Worm (Caenorhabditis elegans): ENCODE results near the gene pqn-96.

pqn-96 gene

ce11 chrIII:8446940-8447403, 7.8 kb upstream of the pqn-96 start, which contains the start of gene rpn-3 (continued):
- TF ChIP-seq egl-5 (tag; optimal IDR thresholded peaks at IDR 0.05) (peak; percentile 80), nhr-28 (tag; optimal IDR thresholded peaks at IDR 0.05) (peak; percentile 47), tbx-2 (tag; optimal IDR thresholded peaks at IDR 0.05) (peak; percentile 82), nhr-43 (tag; optimal IDR thresholded peaks at IDR 0.05; ENCODE audit: poor library complexity, severe bottlenecking) (peak; percentile 94), aly-2 (tag; optimal IDR thresholded peaks at IDR 0.05) (no peak), nhr-23 (tag; optimal IDR thresholded peaks at IDR 0.05) (peak; percentile 98), unc-39 (tag; optimal IDR thresholded peaks at IDR 0.05) (no peak), elt-3 (tag; optimal IDR thresholded peaks at IDR 0.05) (peak in 1 of 3 experiments; percentile 19), eor-1 (tag; optimal IDR thresholded peaks at IDR 0.05) (peak in 1 of 2 experiments; percentile 89), unc-62 (GFP tag; optimal IDR thresholded peaks at IDR 0.05) (no peak), sea-2 (GFP tag; optimal IDR thresholded peaks at IDR 0.05) (peak; percentile 98), lin-15B (tag; optimal IDR thresholded peaks at IDR 0.05) (peak; percentile 99), ceh-9 (tag; optimal IDR thresholded peaks at IDR 0.05) (no peak), skn-1 (tag; optimal IDR thresholded peaks at IDR 0.05) (peak; percentile 100), nhr-237 (tag; optimal IDR thresholded peaks at IDR 0.05) (no peak), daf-12 (tag; optimal IDR thresholded peaks at IDR 0.05) (no peak), nhr-67 (tag; optimal IDR thresholded peaks at IDR 0.05) (no peak)

- TF ChIP-seq nhr-43 (tag; optimal IDR thresholded peaks at IDR 0.05; ENCODE audit: poor library complexity, severe bottlenecking) (no peak), nhr-67 (tag; optimal IDR thresholded peaks at IDR 0.05) (no peak), nhr-28 (tag; optimal IDR thresholded peaks at IDR 0.05) (no peak), egl-27 (tag; optimal IDR thresholded peaks at IDR 0.05) (no peak), pha-4 (tag; optimal IDR thresholded peaks at IDR 0.05) (no peak), ZK546.5 (tag; optimal IDR thresholded peaks at IDR 0.05) (no peak)
Measured at ce11 chrIII:8446534-8446933, 7.3 kb upstream of the pqn-96 start, which contains the start of gene hsp-110. hsp-110 (minus strand) TSS chrIII:8446909.

ce11 chrIII:8446061-8446460, 6.8 kb upstream of the pqn-96 start:
- no peak for TF ChIP-seq elt-2 (tag; optimal IDR thresholded peaks at IDR 0.05)
- no peak for TF ChIP-seq R02D3.7 (tag; optimal IDR thresholded peaks at IDR 0.05)
- peak; percentile 16 for TF ChIP-seq pha-4 (tag; optimal IDR thresholded peaks at IDR 0.05)
- TF ChIP-seq fkh-10 (GFP tag; optimal IDR thresholded peaks at IDR 0.05) = no peak
- TF ChIP-seq ama-1 (optimal IDR thresholded peaks at IDR 0.05) = peak; percentile 81
- no peak for TF ChIP-seq pqm-1 (tag; optimal IDR thresholded peaks at IDR 0.05)
- TF ChIP-seq lin-15B (tag; optimal IDR thresholded peaks at IDR 0.05) = no peak
- no peak for TF ChIP-seq ceh-82 (tag; optimal IDR thresholded peaks at IDR 0.05)
- no peak for TF ChIP-seq nhr-12 (tag; optimal IDR thresholded peaks at IDR 0.05)
- no peak for TF ChIP-seq ztf-11 (tag; optimal IDR thresholded peaks at IDR 0.05)
- TF ChIP-seq daf-12 (tag; optimal IDR thresholded peaks at IDR 0.05) = no peak
- no peak for TF ChIP-seq nhr-76 (tag; optimal IDR thresholded peaks at IDR 0.05)
- TF ChIP-seq ceh-28 (tag; optimal IDR thresholded peaks at IDR 0.05) = no peak
- no peak for TF ChIP-seq sea-2 (GFP tag; optimal IDR thresholded peaks at IDR 0.05)
- no peak for TF ChIP-seq mml-1 (tag; optimal IDR thresholded peaks at IDR 0.05)

- no peak for TF ChIP-seq nhr-43 (tag; optimal IDR thresholded peaks at IDR 0.05; ENCODE audit: poor library complexity, severe bottlenecking)
- peak; percentile 27 for TF ChIP-seq ama-1 (optimal IDR thresholded peaks at IDR 0.05)
Measured at ce11 chrIII:8444433-8445090, 5.3 kb upstream of the pqn-96 start.

ce11 chrIII:8443557-8444131, 4.4 kb upstream of the pqn-96 start, which contains the start of gene ufbp-1:
ufbp-1 (minus strand) TSS chrIII:8443607.
- TF ChIP-seq elt-1 (tag; optimal IDR thresholded peaks at IDR 0.05) (no peak), fkh-2 (tag; optimal IDR thresholded peaks at IDR 0.05) (no peak), nhr-12 (tag; optimal IDR thresholded peaks at IDR 0.05) (no peak), ZK546.5 (tag; optimal IDR thresholded peaks at IDR 0.05) (no peak), zag-1 (tag; optimal IDR thresholded peaks at IDR 0.05) (no peak), eor-1 (tag; optimal IDR thresholded peaks at IDR 0.05) (peak in 1 of 2 experiments; percentile 71), daf-12 (tag; optimal IDR thresholded peaks at IDR 0.05) (no peak), lsy-12 (tag; optimal IDR thresholded peaks at IDR 0.05) (peak; percentile 67), R02D3.7 (tag; optimal IDR thresholded peaks at IDR 0.05) (no peak), aly-2 (tag; optimal IDR thresholded peaks at IDR 0.05) (no peak), nhr-43 (tag; optimal IDR thresholded peaks at IDR 0.05; ENCODE audit: poor library complexity, severe bottlenecking) (peak; percentile 52), fos-1 (tag; optimal IDR thresholded peaks at IDR 0.05) (peak; percentile 9), nhr-237 (tag; optimal IDR thresholded peaks at IDR 0.05) (no peak), ceh-9 (tag; optimal IDR thresholded peaks at IDR 0.05) (no peak), tbx-2 (tag; optimal IDR thresholded peaks at IDR 0.05) (peak; percentile 81), lin-15B (tag; optimal IDR thresholded peaks at IDR 0.05) (peak; percentile 53), ztf-11 (tag; optimal IDR thresholded peaks at IDR 0.05) (no peak), fkh-10 (GFP tag; optimal IDR thresholded peaks at IDR 0.05) (no peak), ama-1 (optimal IDR thresholded peaks at IDR 0.05) (peak; percentile 99), nhr-11 (tag; optimal IDR thresholded peaks at IDR 0.05) (no peak), unc-39 (tag; optimal IDR thresholded peaks at IDR 0.05) (no peak), unc-62 (GFP tag; optimal IDR thresholded peaks at IDR 0.05) (no peak), lin-39 (tag; optimal IDR thresholded peaks at IDR 0.05) (peak; percentile 11), jun-1 (tag; optimal IDR thresholded peaks at IDR 0.05) (no peak), mdl-1 (tag; optimal IDR thresholded peaks at IDR 0.05) (no peak), egl-5 (tag; optimal IDR thresholded peaks at IDR 0.05) (no peak), nhr-77 (tag; optimal IDR thresholded peaks at IDR 0.05) (no peak), mml-1 (tag; optimal IDR thresholded peaks at IDR 0.05) (no peak)
